Fruit fly (Drosophila melanogaster): Measurements from ENCODE around the gene noi.
A peak's percentile ranks its signal among the peaks of the same experiment; 100 is the strongest.

Gene noi

dm6 chr3R:5591398-5591853 lies at the start of gene noi, which contains the start of gene Vha26 (continued):
- no peak for TF ChIP-seq Hr39 (optimal IDR thresholded peaks at IDR 0.05)
- TF ChIP-seq Gug (GFP tag; IDR thresholded peaks at IDR 0.05) = 0 out of 4 replicates have a peak, but pooled peaks have one; percentile 23
- TF ChIP-seq pho (GFP tag; optimal IDR thresholded peaks at IDR 0.05) = peak; percentile 26
- no peak for TF ChIP-seq CG34422 (GFP tag; IDR thresholded peaks at IDR 0.05)
- no peak for TF ChIP-seq psq (GFP tag; optimal IDR thresholded peaks at IDR 0.05)
- no peak for TF ChIP-seq crc (GFP tag; optimal IDR thresholded peaks at IDR 0.05)
- peak; percentile 16 for TF ChIP-seq dm (GFP tag; optimal IDR thresholded peaks at IDR 0.05)
- no peak; the same call in 1 of the 2 replicates for TF ChIP-seq CG31441 (GFP tag; IDR thresholded peaks at IDR 0.05)
- TF ChIP-seq CG7372 (GFP tag; IDR thresholded peaks at IDR 0.05) = peak; percentile 21; the same call in 1 of the 2 replicates
- TF ChIP-seq wek (GFP tag; optimal IDR thresholded peaks at IDR 0.05) = no peak
- TF ChIP-seq wor (GFP tag; IDR thresholded peaks at IDR 0.05) = no peak
- TF ChIP-seq maf-S (GFP tag; optimal IDR thresholded peaks at IDR 0.05) = peak; percentile 6
- TF ChIP-seq nerfin-2 (GFP tag; IDR thresholded peaks at IDR 0.05; ENCODE audit: partially characterized antibody) = peak; percentile 30; the same call in 1 of the 2 replicates
- TF ChIP-seq yki (optimal IDR thresholded peaks at IDR 0.05) = no peak
- TF ChIP-seq CG14965 (GFP tag; optimal IDR thresholded peaks at IDR 0.05; ENCODE audit: borderline replicate concordance) = no peak
- no peak for TF ChIP-seq Blimp-1 (GFP tag; optimal IDR thresholded peaks at IDR 0.05)
- TF ChIP-seq CG1529 (GFP tag; optimal IDR thresholded peaks at IDR 0.05) = no peak
- no peak for TF ChIP-seq sens-2 (GFP tag; IDR thresholded peaks at IDR 0.05)
- TF ChIP-seq Atf6 (GFP tag; IDR thresholded peaks at IDR 0.05) = no peak
- TF ChIP-seq CG30403 (GFP tag; optimal IDR thresholded peaks at IDR 0.05) = peak; percentile 23
- peak; percentile 72 for TF ChIP-seq CG10267 (tag; optimal IDR thresholded peaks at IDR 0.05)
- peak; percentile 53; the same call in 1 of the 2 replicates for TF ChIP-seq inv (GFP tag; IDR thresholded peaks at IDR 0.05; ENCODE audit: partially characterized antibody)
- TF ChIP-seq CG31388 (GFP tag; optimal IDR thresholded peaks at IDR 0.05) = no peak
- TF ChIP-seq gt (GFP tag; IDR thresholded peaks at IDR 0.05) = no peak
- no peak for TF ChIP-seq croc (GFP tag; conservative IDR thresholded peaks at IDR 0.05)
- no peak for TF ChIP-seq CG6683 (GFP tag; optimal IDR thresholded peaks at IDR 0.05)
- no peak for TF ChIP-seq CG16815 (GFP tag; optimal IDR thresholded peaks at IDR 0.05)
- TF ChIP-seq bab2 (GFP tag; optimal IDR thresholded peaks at IDR 0.05) = peak; percentile 10
- TF ChIP-seq lilli (GFP tag; optimal IDR thresholded peaks at IDR 0.05) = peak; percentile 54
- TF ChIP-seq CG10366 (GFP tag; IDR thresholded peaks at IDR 0.05) = no peak
- TF ChIP-seq CG16863 (GFP tag; optimal IDR thresholded peaks at IDR 0.05) = no peak
- TF ChIP-seq btn (GFP tag; optimal IDR thresholded peaks at IDR 0.05) = no peak
- no peak for TF ChIP-seq CG7745 (tag; optimal IDR thresholded peaks at IDR 0.05)
- peak; percentile 76 for TF ChIP-seq CG2116 (GFP tag; optimal IDR thresholded peaks at IDR 0.05)
- no peak for TF ChIP-seq CG17328 (GFP tag; IDR thresholded peaks at IDR 0.05)
- peak; percentile 59; the same call in 1 of the 3 replicates for TF ChIP-seq hb (GFP tag; IDR thresholded peaks at IDR 0.05; ENCODE audit: partially characterized antibody)
- TF ChIP-seq ttk (GFP tag; IDR thresholded peaks at IDR 0.05) = no peak
- no peak for TF ChIP-seq Usf (GFP tag; optimal IDR thresholded peaks at IDR 0.05)
- TF ChIP-seq CG9727 (GFP tag; optimal IDR thresholded peaks at IDR 0.05) = peak; percentile 60
- peak; percentile 47; the same call in 2 of the 3 replicates for TF ChIP-seq CG34224 (GFP tag; IDR thresholded peaks at IDR 0.05; ENCODE audit: partially characterized antibody)
- TF ChIP-seq trem (tag; optimal IDR thresholded peaks at IDR 0.05) = peak; percentile 91
- TF ChIP-seq Hand (GFP tag; optimal IDR thresholded peaks at IDR 0.05) = no peak
- TF ChIP-seq tin (GFP tag; optimal IDR thresholded peaks at IDR 0.05) = peak; percentile 39
- no peak for TF ChIP-seq CG15479 (GFP tag; optimal IDR thresholded peaks at IDR 0.05)
- no peak for TF ChIP-seq NK7.1 (GFP tag; optimal IDR thresholded peaks at IDR 0.05)
- no peak for TF ChIP-seq en (GFP tag; optimal IDR thresholded peaks at IDR 0.05)
- peak; percentile 57 for TF ChIP-seq Nf-YC (tag; optimal IDR thresholded peaks at IDR 0.05)
- no peak for TF ChIP-seq Trl (optimal IDR thresholded peaks at IDR 0.05)
- no peak for TF ChIP-seq Trl (GFP tag; optimal IDR thresholded peaks at IDR 0.05)
- TF ChIP-seq CG10565 (GFP tag; optimal IDR thresholded peaks at IDR 0.05) = no peak
- peak; percentile 70 for TF ChIP-seq CG2120 (GFP tag; optimal IDR thresholded peaks at IDR 0.05)
- peak; percentile 56 for TF ChIP-seq cg (GFP tag; optimal IDR thresholded peaks at IDR 0.05)

Measured in whole organism, embryonic.